Worm (Caenorhabditis elegans) whole organism, L4 larva: ENCODE data around the gene ceh-83.
A peak's percentile ranks its signal among the peaks of the same experiment; 100 is the strongest.

Source experiments
- D1046.2 ChIP-seq: fragments of 200-800 bp; sonication (Bioruptor generic); IDR thresholded peaks from 2 replicates; pipeline ENCODE4 v1.3.6; 2022; ENCODE audit warnings: missing genetic modification characterization, missing compliant biosample characterization
- F26F4.8 ChIP-seq: fragments of 200-800 bp; sonication (Bioruptor generic); conservative IDR thresholded peaks from 2 replicates; pipeline ENCODE4 v1.3.6; 2022; ENCODE audit warnings: missing genetic modification characterization, missing compliant biosample characterization
- F37D6.2 ChIP-seq: sonication (generic microtip); optimal IDR thresholded peaks from 2 replicates; lab custom pipeline; 2016; ENCODE audit warnings: mild to moderate bottlenecking, missing genetic modification characterization, missing compliant biosample characterization
- F49E8.2 ChIP-seq: sonication (generic microtip); optimal IDR thresholded peaks from 2 replicates; lab custom pipeline; 2016; ENCODE audit warnings: missing compliant biosample characterization, mild to moderate bottlenecking, missing genetic modification characterization, borderline replicate concordance
- Y5F2A.4 ChIP-seq: fragments of 200-800 bp; sonication (Bioruptor generic); optimal IDR thresholded peaks from 2 replicates; lab custom pipeline; 2018; ENCODE audit warnings: mild to moderate bottlenecking, missing genetic modification characterization, missing compliant biosample characterization
- aha-1 ChIP-seq: fragments of 150-350 bp; peaks from one replicate; lab custom pipeline; 2014; ENCODE audit warnings: missing biosample characterization, missing genetic modification characterization
- ama-1 ChIP-seq: fragments of 150-350 bp; optimal IDR thresholded peaks from 2 replicates; lab custom pipeline; 2014; ENCODE audit warnings: inconsistent platforms, mixed read lengths
- arid-1 ChIP-seq: fragments of 200-800 bp; sonication (Bioruptor generic); conservative IDR thresholded peaks from 2 replicates; pipeline ENCODE4 v1.3.6; 2022; ENCODE audit warnings: missing genetic modification reagents, missing genetic modification characterization, missing compliant biosample characterization
- ceh-28 ChIP-seq: fragments of 150-350 bp; optimal IDR thresholded peaks from 2 replicates; lab custom pipeline; 2014; ENCODE audit warnings: missing biosample characterization, missing genetic modification reagents, missing genetic modification characterization
- ceh-32 ChIP-seq: sonication (generic microtip); optimal IDR thresholded peaks from 2 replicates; lab custom pipeline; 2016; ENCODE audit warnings: mild to moderate bottlenecking, missing genetic modification characterization, missing compliant biosample characterization; ENCODE audit not compliant: poor library complexity
- daf-16 ChIP-seq, 3 experiments: sonication (generic microtip); optimal IDR thresholded peaks; 2 replicates each; lab custom pipeline; 2016 to 2017; ENCODE audit warnings: missing genetic modification characterization in 3 of 3, missing genetic modification reagents in 3 of 3, mild to moderate bottlenecking in 2 of 3, missing compliant biosample characterization in 2 of 3, missing biosample characterization in 1 of 3, moderate library complexity in 1 of 3
- daf-8 ChIP-seq: fragments of 200-800 bp; sonication (Bioruptor generic); IDR thresholded peaks from 2 replicates; pipeline ENCODE4 v1.3.6; 2022; ENCODE audit warnings: missing genetic modification characterization, missing compliant biosample characterization
- dmd-6 ChIP-seq: fragments of 200-800 bp; sonication (Bioruptor generic); IDR thresholded peaks from 2 replicates; pipeline ENCODE4 v1.3.6; 2022; ENCODE audit warnings: missing genetic modification reagents, missing genetic modification characterization, missing compliant biosample characterization
- dmd-8 ChIP-seq: fragments of 200-800 bp; sonication (Bioruptor generic); IDR thresholded peaks from 2 replicates; pipeline ENCODE4 v1.3.6; 2022; ENCODE audit warnings: missing genetic modification characterization, missing compliant biosample characterization
- duxl-1 ChIP-seq: sonication (generic microtip); optimal IDR thresholded peaks from 2 replicates; lab custom pipeline; 2016; ENCODE audit warnings: mild to moderate bottlenecking, missing genetic modification characterization, moderate library complexity, missing compliant biosample characterization; ENCODE audit not compliant: poor library complexity
- egl-27 ChIP-seq: sonication (generic microtip); optimal IDR thresholded peaks from 3 replicates; lab custom pipeline; 2017; ENCODE audit warnings: missing biosample characterization, missing genetic modification reagents, missing genetic modification characterization
- fos-1 ChIP-seq: fragments of 150-350 bp; optimal IDR thresholded peaks from 2 replicates; lab custom pipeline; 2014; ENCODE audit warnings: missing biosample characterization, missing genetic modification characterization
- hlh-11 ChIP-seq: fragments of 200-800 bp; sonication (Bioruptor generic); optimal IDR thresholded peaks from 2 replicates; lab custom pipeline; 2018; ENCODE audit warnings: mild to moderate bottlenecking, missing genetic modification characterization, missing compliant biosample characterization
- hmg-1.1 ChIP-seq: fragments of 200-800 bp; sonication (Bioruptor generic); IDR thresholded peaks from 2 replicates; pipeline ENCODE4 v1.3.6; 2022; ENCODE audit warnings: missing genetic modification reagents, missing genetic modification characterization, missing compliant biosample characterization
- lin-13 ChIP-seq: fragments of 150-350 bp; optimal IDR thresholded peaks from 2 replicates; lab custom pipeline; 2014; ENCODE audit warnings: missing biosample characterization, missing genetic modification reagents, missing genetic modification characterization
- lsy-2 ChIP-seq, 2 experiments: fragments of 150-350 bp in 1 of 2; sonication (generic microtip) in 1 of 2; optimal IDR thresholded peaks; 2 replicates each; lab custom pipeline; 2014 to 2017; ENCODE audit warnings: missing biosample characterization in 2 of 2, missing genetic modification characterization in 2 of 2
- madf-9 ChIP-seq: fragments of 200-800 bp; sonication (Bioruptor generic); conservative IDR thresholded peaks from 2 replicates; pipeline ENCODE4 v1.3.6; 2022; ENCODE audit warnings: missing genetic modification reagents, missing genetic modification characterization, missing compliant biosample characterization
- mdl-1 ChIP-seq, 2 experiments: fragments of 150-350 bp in 1 of 2; sonication (generic microtip) in 1 of 2; optimal IDR thresholded peaks; 2 replicates each; lab custom pipeline; 2014 to 2017; ENCODE audit warnings: missing biosample characterization in 2 of 2, missing genetic modification characterization in 2 of 2
- mdt-29 ChIP-seq: fragments of 200-800 bp; sonication (Bioruptor generic); IDR thresholded peaks from 2 replicates; pipeline ENCODE4 v1.3.6; 2022; ENCODE audit warnings: missing genetic modification reagents, missing genetic modification characterization, missing compliant biosample characterization
- mes-2 ChIP-seq: sonication (generic microtip); optimal IDR thresholded peaks from 2 replicates; lab custom pipeline; 2016; ENCODE audit warnings: missing genotype, mild to moderate bottlenecking, missing genetic modification characterization, missing compliant biosample characterization; ENCODE audit not compliant: poor library complexity, severe bottlenecking
- nhr-10 ChIP-seq: fragments of 150-350 bp; optimal IDR thresholded peaks from 2 replicates; lab custom pipeline; 2014; ENCODE audit warnings: missing biosample characterization, missing genetic modification characterization
- nhr-25 ChIP-seq: sonication (generic microtip); optimal IDR thresholded peaks from 2 replicates; lab custom pipeline; 2017; ENCODE audit warnings: missing genetic modification characterization, mild to moderate bottlenecking, missing compliant biosample characterization, antibody characterized with exemption, moderate library complexity, borderline replicate concordance; ENCODE audit not compliant: insufficient read depth
- nhr-28 ChIP-seq: fragments of 150-350 bp; optimal IDR thresholded peaks from 2 replicates; lab custom pipeline; 2014; ENCODE audit warnings: missing biosample characterization, missing genetic modification characterization
- pha-4 ChIP-seq, 2 experiments: fragments of 150-350 bp in 1 of 2; fragments of 200-800 bp in 1 of 2; sonication (Bioruptor generic) in 1 of 2; IDR thresholded peaks in 1 of 2; optimal IDR thresholded peaks in 1 of 2; 2 replicates each; pipeline versions ENCODE4 v1.3.6 to Lab custom; 2014 to 2022; ENCODE audit warnings: missing genetic modification characterization in 2 of 2, missing genetic modification reagents in 2 of 2, missing biosample characterization in 1 of 2, missing compliant biosample characterization in 1 of 2
- php-3 ChIP-seq: fragments of 200-800 bp; sonication (Bioruptor generic); IDR thresholded peaks from 2 replicates; pipeline ENCODE4 v1.3.6; 2022; ENCODE audit warnings: missing genetic modification reagents, missing genetic modification characterization, missing compliant biosample characterization
- pqm-1 ChIP-seq: sonication (generic microtip); optimal IDR thresholded peaks from 2 replicates; lab custom pipeline; 2017; ENCODE audit warnings: missing biosample characterization, missing genetic modification characterization
- sdz-12 ChIP-seq: fragments of 200-800 bp; sonication (Bioruptor generic); optimal IDR thresholded peaks from 2 replicates; lab custom pipeline; 2018; ENCODE audit warnings: mild to moderate bottlenecking, missing genetic modification characterization, missing compliant biosample characterization
- snpc-1.2 ChIP-seq: fragments of 200-800 bp; sonication (Bioruptor generic); IDR thresholded peaks from 2 replicates; pipeline ENCODE4 v1.3.6; 2022; ENCODE audit warnings: missing genetic modification reagents, missing genetic modification characterization, missing compliant biosample characterization
- snpc-4 ChIP-seq: fragments of 150-350 bp; optimal IDR thresholded peaks from 2 replicates; lab custom pipeline; 2014; ENCODE audit warnings: missing biosample characterization, missing genetic modification characterization
- spr-3 ChIP-seq: fragments of 200-800 bp; sonication (Bioruptor generic); optimal IDR thresholded peaks from 2 replicates; lab custom pipeline; 2018; ENCODE audit warnings: mild to moderate bottlenecking, missing genetic modification characterization, missing compliant biosample characterization
- unc-130 ChIP-seq: sonication (generic microtip); optimal IDR thresholded peaks from 2 replicates; lab custom pipeline; 2016; ENCODE audit warnings: missing genetic modification reagents, missing genetic modification characterization, missing compliant biosample characterization
- unc-62 ChIP-seq, 3 experiments: fragments of 150-350 bp in 1 of 3; sonication (generic microtip); optimal IDR thresholded peaks in 2 of 3; peaks in 1 of 3; 1 replicate in 1 of 3; 2 replicates in 2 of 3; lab custom pipeline; 2014 to 2017; ENCODE audit warnings: missing biosample characterization in 3 of 3, missing genetic modification characterization in 3 of 3, missing genetic modification reagents in 3 of 3, missing genotype in 1 of 3
- zag-1 ChIP-seq: fragments of 150-350 bp; optimal IDR thresholded peaks from 2 replicates; lab custom pipeline; 2014; ENCODE audit warnings: missing biosample characterization, missing genetic modification characterization
- zfp-3 ChIP-seq: fragments of 200-800 bp; sonication (Bioruptor generic); conservative IDR thresholded peaks from 2 replicates; pipeline ENCODE4 v1.3.6; 2022; ENCODE audit warnings: missing genetic modification reagents, missing genetic modification characterization, missing compliant biosample characterization

Gene ceh-83

DNA sequence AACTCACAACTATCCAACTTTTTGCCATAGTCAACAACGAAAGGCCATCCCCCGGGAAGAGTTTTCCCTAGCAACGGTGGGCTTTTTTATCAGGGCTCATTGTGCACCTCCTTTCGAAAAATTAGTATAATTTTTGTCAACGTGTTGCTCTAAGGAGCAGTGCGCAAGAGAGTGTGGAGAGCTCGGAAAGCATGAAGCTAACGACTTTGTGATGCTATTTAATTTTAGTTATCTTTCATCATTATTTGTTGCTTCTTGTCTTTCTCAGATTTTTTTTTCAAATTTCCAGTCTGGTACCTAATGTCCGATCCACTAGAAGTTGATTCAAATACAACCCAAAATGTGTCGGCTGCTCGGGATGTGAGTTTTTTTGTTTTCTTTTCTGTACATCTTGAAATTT lies 6.2 kb downstream of the ceh-83 start, which contains the start of gene ceh-81:
ceh-81 (plus strand) TSS at position 301 of the 400 bp plus-strand sequence.
- TF ChIP-seq unc-130 (GFP tag; lab: Kevin White, UChicago) (no peak), nhr-10 (tag; lab: Kevin White, UChicago) (no peak), F26F4.8 (no peak), egl-27 (tag; lab: Kevin White, UChicago) (no peak), pha-4 (GFP tag; IDR thresholded peaks at IDR 0.05; lab: Robert Waterston, UW) (no peak), pha-4 (tag; optimal IDR thresholded peaks at IDR 0.05; lab: Kevin White, UChicago) (no peak), ceh-32 (tag; lab: Kevin White, UChicago) (no peak), unc-62 (GFP tag; optimal IDR thresholded peaks at IDR 0.05 in 1 of 2; lab: Kevin White, UChicago) (peak in 1 of 2 experiments; percentile 23), unc-62 (tag; optimal IDR thresholded peaks at IDR 0.05; lab: Kevin White, UChicago) (no peak)

DNA sequence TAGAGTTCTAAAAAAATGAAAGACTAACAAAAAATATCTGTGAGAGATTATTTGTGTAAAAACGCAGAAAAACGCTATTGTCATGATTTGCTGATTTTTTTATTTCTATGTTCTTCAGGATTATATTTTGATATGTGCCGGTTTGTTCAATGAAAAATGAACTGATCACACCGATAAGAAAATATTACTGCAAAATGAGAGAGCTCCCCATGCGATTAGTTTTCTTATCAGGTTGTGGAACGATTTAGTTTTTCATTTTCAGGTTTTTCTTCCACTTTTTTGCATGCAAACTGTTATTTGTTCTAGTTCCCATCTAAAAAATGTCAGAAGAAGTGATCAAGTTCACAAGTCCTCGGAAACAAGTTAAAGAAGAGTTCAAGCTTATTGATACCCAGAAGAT lies 8.1 kb downstream of the ceh-83 start, which contains the start of gene btb-9:
btb-9 (plus strand) TSS at position 254 of the 400 bp plus-strand sequence.
- TF ChIP-seq pqm-1: peak; percentile 96
- TF ChIP-seq daf-16 (GFP tag; optimal IDR thresholded peaks at IDR 0.05; lab: Kevin White, UChicago): no peak
- peak; percentile 58 for TF ChIP-seq daf-16 (tag; optimal IDR thresholded peaks at IDR 0.05; lab: Kevin White, UChicago)
- no peak for TF ChIP-seq dmd-8 (GFP tag; lab: Robert Waterston, UW)
- peak; percentile 9 for TF ChIP-seq aha-1 (tag; lab: Kevin White, UChicago)
- TF ChIP-seq hmg-1.1 (GFP tag; lab: Robert Waterston, UW): no peak
- peak; percentile 51 for TF ChIP-seq hlh-11 (tag; lab: Kevin White, UChicago)
- peak; percentile 72 for TF ChIP-seq dmd-6 (GFP tag; lab: Robert Waterston, UW)
- no peak for TF ChIP-seq fos-1 (tag; lab: Kevin White, UChicago)
- no peak for TF ChIP-seq Y5F2A.4 (GFP tag; lab: Kevin White, UChicago)
- no peak for TF ChIP-seq mdl-1 (tag; optimal IDR thresholded peaks at IDR 0.05; lab: Kevin White, UChicago)
- TF ChIP-seq sdz-12 (GFP tag; lab: Kevin White, UChicago): no peak
- peak; percentile 4 for TF ChIP-seq duxl-1 (tag; lab: Kevin White, UChicago)
- 0 out of 2 replicates have a peak, but pooled peaks have one; percentile 11 for TF ChIP-seq php-3 (GFP tag; lab: Robert Waterston, UW)
- TF ChIP-seq nhr-28: peak; percentile 84
- no peak for TF ChIP-seq snpc-1.2 (GFP tag; lab: Robert Waterston, UW)

DNA sequence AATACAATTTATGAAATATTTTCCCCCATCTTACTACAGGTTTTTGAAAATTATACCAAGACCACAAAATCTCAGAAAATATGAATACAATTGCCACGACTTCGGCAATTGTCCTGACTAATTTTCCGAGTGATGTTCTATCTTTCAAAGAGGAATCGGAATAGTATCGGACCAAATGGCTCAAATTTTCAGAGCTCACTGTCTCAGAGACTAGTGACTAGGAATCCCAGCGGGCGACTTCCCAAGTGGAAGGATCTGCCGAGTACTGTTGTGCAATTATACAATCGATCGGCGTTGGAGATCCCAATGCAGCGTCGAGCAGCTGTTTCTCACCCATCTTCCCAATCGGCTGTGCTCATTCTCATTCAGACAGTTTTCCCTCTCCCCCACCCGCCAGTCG lies 10.6 kb downstream of the ceh-83 start, which contains the start of gene F45C12.17:
F45C12.17 (plus strand) TSS at position 377 of the 400 bp plus-strand sequence.
- TF ChIP-seq madf-9: no peak
- TF ChIP-seq unc-62 (GFP tag; optimal IDR thresholded peaks at IDR 0.05 in 1 of 2; lab: Kevin White, UChicago): peak in 1 of 2 experiments; percentile 63
- TF ChIP-seq unc-62 (tag; optimal IDR thresholded peaks at IDR 0.05; lab: Kevin White, UChicago): no peak
- TF ChIP-seq ama-1: no peak
- TF ChIP-seq lsy-2 (tag; optimal IDR thresholded peaks at IDR 0.05; lab: Kevin White, UChicago): no peak
- TF ChIP-seq mes-2 (tag; lab: Kevin White, UChicago): no peak
- TF ChIP-seq nhr-10 (tag; lab: Kevin White, UChicago): no peak
- TF ChIP-seq aha-1 (tag; lab: Kevin White, UChicago): peak; percentile 60

ce11 chrII:1724314-1724713 lies 12.0 kb downstream of the ceh-83 start, which contains the start of gene fbxb-11:
Gene fbxb-11, plus strand, starts transcription at chrII:1724614.
- TF ChIP-seq snpc-1.2 (GFP tag; lab: Robert Waterston, UW) (no peak), mdl-1 (tag; optimal IDR thresholded peaks at IDR 0.05; lab: Kevin White, UChicago) (no peak), zfp-3 (no peak), F37D6.2 (no peak), mdt-29 (GFP tag; lab: Robert Waterston, UW) (no peak), hmg-1.1 (GFP tag; lab: Robert Waterston, UW) (no peak)
- TF ChIP-seq, all 104 proteins: peak for 0

ce11 chrII:1722394-1722793 lies 13.9 kb downstream of the ceh-83 start, which contains the start of the genes fbxb-5 and btb-8:
Gene fbxb-5, minus strand, starts transcription at chrII:1722494.
Gene btb-8, plus strand, starts transcription at chrII:1722770.
- no peak for TF ChIP-seq nhr-28
- no peak for TF ChIP-seq F37D6.2
- no peak for TF ChIP-seq spr-3
- no peak for TF ChIP-seq F49E8.2 (tag; lab: Kevin White, UChicago)
- TF ChIP-seq D1046.2: no peak
- no peak for TF ChIP-seq egl-27 (tag; lab: Kevin White, UChicago)
- no peak for TF ChIP-seq unc-62 (GFP tag; optimal IDR thresholded peaks at IDR 0.05 in 1 of 2; lab: Kevin White, UChicago)
- TF ChIP-seq unc-62 (tag; optimal IDR thresholded peaks at IDR 0.05; lab: Kevin White, UChicago): no peak
- no peak for TF ChIP-seq nhr-25 (tag; lab: Kevin White, UChicago)
- TF ChIP-seq unc-130 (GFP tag; lab: Kevin White, UChicago): no peak
- TF ChIP-seq zag-1: no peak
- TF ChIP-seq sdz-12 (GFP tag; lab: Kevin White, UChicago): no peak
- no peak for TF ChIP-seq lin-13 (GFP tag; lab: Kevin White, UChicago)
- TF ChIP-seq snpc-4: no peak
- TF ChIP-seq ceh-28: no peak
- TF ChIP-seq daf-8: no peak
- no peak for TF ChIP-seq arid-1 (GFP tag; lab: Robert Waterston, UW)
- TF ChIP-seq ceh-32 (tag; lab: Kevin White, UChicago): no peak
